Worm (Caenorhabditis elegans) whole organism, L4 larva: ENCODE results near the gene W10G6.6.

Source experiments
- D1046.2 ChIP-seq: fragments of 200-800 bp; sonication (Bioruptor generic); IDR thresholded peaks from 2 replicates; pipeline ENCODE4 v1.3.6; 2022; ENCODE audit warnings: missing genetic modification characterization, missing compliant biosample characterization
- F10B5.3 ChIP-seq: sonication (generic microtip); optimal IDR thresholded peaks from 2 replicates; lab custom pipeline; 2016; ENCODE audit warnings: mild to moderate bottlenecking, missing genetic modification characterization, missing compliant biosample characterization
- F37D6.2 ChIP-seq: sonication (generic microtip); optimal IDR thresholded peaks from 2 replicates; lab custom pipeline; 2016; ENCODE audit warnings: mild to moderate bottlenecking, missing genetic modification characterization, missing compliant biosample characterization
- R02D3.7 ChIP-seq: fragments of 150-350 bp; sonication (generic microtip); optimal IDR thresholded peaks from 3 replicates; lab custom pipeline; 2014; ENCODE audit warnings: missing biosample characterization, missing genetic modification characterization
- T26A8.4 ChIP-seq: fragments of 200-800 bp; sonication (Bioruptor generic); IDR thresholded peaks from 2 replicates; pipeline ENCODE4 v1.3.6; 2022; ENCODE audit warnings: missing genetic modification characterization, missing compliant biosample characterization
- Y48G9A.11 ChIP-seq: fragments of 200-800 bp; sonication (Bioruptor generic); IDR thresholded peaks from 2 replicates; pipeline ENCODE4 v1.3.6; 2022; ENCODE audit warnings: missing genetic modification reagents, missing genetic modification characterization, missing compliant biosample characterization
- Y5F2A.4 ChIP-seq: fragments of 200-800 bp; sonication (Bioruptor generic); optimal IDR thresholded peaks from 2 replicates; lab custom pipeline; 2018; ENCODE audit warnings: mild to moderate bottlenecking, missing genetic modification characterization, missing compliant biosample characterization
- Y75B8A.6 ChIP-seq: fragments of 200-800 bp; sonication (Bioruptor generic); IDR thresholded peaks from 2 replicates; pipeline ENCODE4 v1.3.6; 2022; ENCODE audit warnings: missing genetic modification reagents, missing genetic modification characterization, missing compliant biosample characterization
- aha-1 ChIP-seq: fragments of 150-350 bp; peaks from one replicate; lab custom pipeline; 2014; ENCODE audit warnings: missing biosample characterization, missing genetic modification characterization
- aly-2 ChIP-seq: sonication (generic microtip); optimal IDR thresholded peaks from 2 replicates; lab custom pipeline; 2018; ENCODE audit warnings: missing biosample characterization, missing genetic modification characterization
- arid-1 ChIP-seq: fragments of 200-800 bp; sonication (Bioruptor generic); conservative IDR thresholded peaks from 2 replicates; pipeline ENCODE4 v1.3.6; 2022; ENCODE audit warnings: missing genetic modification reagents, missing genetic modification characterization, missing compliant biosample characterization
- attf-4 ChIP-seq: sonication (generic microtip); optimal IDR thresholded peaks from 3 replicates; lab custom pipeline; 2017; ENCODE audit warnings: missing biosample characterization, missing genetic modification characterization
- ceh-32 ChIP-seq: sonication (generic microtip); optimal IDR thresholded peaks from 2 replicates; lab custom pipeline; 2016; ENCODE audit warnings: mild to moderate bottlenecking, missing genetic modification characterization, missing compliant biosample characterization; ENCODE audit not compliant: poor library complexity
- ceh-62 ChIP-seq: sonication (generic microtip); optimal IDR thresholded peaks from 2 replicates; lab custom pipeline; 2017; ENCODE audit warnings: missing biosample characterization, missing genetic modification characterization
- daf-12 ChIP-seq: fragments of 150-350 bp; optimal IDR thresholded peaks from 2 replicates; lab custom pipeline; 2014; ENCODE audit warnings: missing biosample characterization, missing genetic modification reagents, missing genetic modification characterization
- daf-19 ChIP-seq: fragments of 200-800 bp; sonication (Bioruptor generic); conservative IDR thresholded peaks from 2 replicates; pipeline ENCODE4 v1.3.6; 2022; ENCODE audit warnings: missing genetic modification characterization, missing compliant biosample characterization
- dpl-1 ChIP-seq: fragments of 150-350 bp; optimal IDR thresholded peaks from 2 replicates; lab custom pipeline; 2014; ENCODE audit warnings: missing biosample characterization, missing genetic modification reagents, missing genetic modification characterization
- duxl-1 ChIP-seq: sonication (generic microtip); optimal IDR thresholded peaks from 2 replicates; lab custom pipeline; 2016; ENCODE audit warnings: mild to moderate bottlenecking, missing genetic modification characterization, moderate library complexity, missing compliant biosample characterization; ENCODE audit not compliant: poor library complexity
- dve-1 ChIP-seq: sonication (generic microtip); optimal IDR thresholded peaks from 2 replicates; lab custom pipeline; 2017; ENCODE audit warnings: antibody characterized with exemption, mild to moderate bottlenecking, missing genetic modification characterization, missing compliant biosample characterization; ENCODE audit not compliant: insufficient read depth
- egl-27 ChIP-seq: sonication (generic microtip); optimal IDR thresholded peaks from 3 replicates; lab custom pipeline; 2017; ENCODE audit warnings: missing biosample characterization, missing genetic modification reagents, missing genetic modification characterization
- hlh-11 ChIP-seq: fragments of 200-800 bp; sonication (Bioruptor generic); optimal IDR thresholded peaks from 2 replicates; lab custom pipeline; 2018; ENCODE audit warnings: mild to moderate bottlenecking, missing genetic modification characterization, missing compliant biosample characterization
- hlh-30 ChIP-seq: sonication (generic microtip); optimal IDR thresholded peaks from 2 replicates; lab custom pipeline; 2017; ENCODE audit warnings: antibody characterized with exemption, mild to moderate bottlenecking, missing genetic modification characterization, missing compliant biosample characterization; ENCODE audit not compliant: insufficient read depth
- lim-7 ChIP-seq: fragments of 200-800 bp; sonication (Bioruptor generic); IDR thresholded peaks from 2 replicates; pipeline ENCODE4 v1.3.6; 2022; ENCODE audit warnings: missing genetic modification characterization, missing compliant biosample characterization
- lin-1 ChIP-seq: fragments of 200-800 bp; sonication (Bioruptor generic); IDR thresholded peaks from 2 replicates; pipeline ENCODE4 v1.3.6; 2022; ENCODE audit warnings: missing genetic modification reagents, missing genetic modification characterization, missing compliant biosample characterization
- lin-39 ChIP-seq: fragments of 150-350 bp; optimal IDR thresholded peaks from 2 replicates; lab custom pipeline; 2014; ENCODE audit warnings: missing biosample characterization, missing genetic modification reagents, missing genetic modification characterization
- lsy-2 ChIP-seq, 2 experiments: fragments of 150-350 bp in 1 of 2; sonication (generic microtip) in 1 of 2; optimal IDR thresholded peaks; 2 replicates each; lab custom pipeline; 2014 to 2017; ENCODE audit warnings: missing biosample characterization in 2 of 2, missing genetic modification characterization in 2 of 2
- madf-5 ChIP-seq, 2 experiments: fragments of 200-800 bp; sonication (Bioruptor generic); IDR thresholded peaks; 2 replicates each; pipeline ENCODE4 v1.3.6; 2022; ENCODE audit warnings: missing compliant biosample characterization in 2 of 2, missing genetic modification characterization in 2 of 2
- mdl-1 ChIP-seq, 2 experiments: fragments of 150-350 bp in 1 of 2; sonication (generic microtip) in 1 of 2; optimal IDR thresholded peaks; 2 replicates each; lab custom pipeline; 2014 to 2017; ENCODE audit warnings: missing biosample characterization in 2 of 2, missing genetic modification characterization in 2 of 2
- mdt-29 ChIP-seq: fragments of 200-800 bp; sonication (Bioruptor generic); IDR thresholded peaks from 2 replicates; pipeline ENCODE4 v1.3.6; 2022; ENCODE audit warnings: missing genetic modification reagents, missing genetic modification characterization, missing compliant biosample characterization
- mxl-3 ChIP-seq: fragments of 200-800 bp; sonication (Bioruptor generic); optimal IDR thresholded peaks from 2 replicates; lab custom pipeline; 2018; ENCODE audit warnings: mild to moderate bottlenecking, missing genetic modification characterization, missing compliant biosample characterization
- nhr-11 ChIP-seq: fragments of 150-350 bp; optimal IDR thresholded peaks from 2 replicates; lab custom pipeline; 2014; ENCODE audit warnings: missing biosample characterization, missing genetic modification characterization
- nhr-237 ChIP-seq: sonication (generic microtip); optimal IDR thresholded peaks from 2 replicates; lab custom pipeline; 2017; ENCODE audit warnings: missing biosample characterization, missing genetic modification characterization
- nhr-25 ChIP-seq: sonication (generic microtip); optimal IDR thresholded peaks from 2 replicates; lab custom pipeline; 2017; ENCODE audit warnings: missing genetic modification characterization, mild to moderate bottlenecking, missing compliant biosample characterization, antibody characterized with exemption, moderate library complexity, borderline replicate concordance; ENCODE audit not compliant: insufficient read depth
- nhr-28 ChIP-seq: fragments of 150-350 bp; optimal IDR thresholded peaks from 2 replicates; lab custom pipeline; 2014; ENCODE audit warnings: missing biosample characterization, missing genetic modification characterization
- nhr-41 ChIP-seq: fragments of 200-800 bp; sonication (Bioruptor generic); IDR thresholded peaks from 2 replicates; pipeline ENCODE4 v1.3.6; 2022; ENCODE audit warnings: missing genetic modification reagents, missing genetic modification characterization, missing compliant biosample characterization
- nhr-48 ChIP-seq: sonication (generic microtip); optimal IDR thresholded peaks from 2 replicates; lab custom pipeline; 2016; ENCODE audit warnings: mild to moderate bottlenecking, missing genetic modification characterization, missing compliant biosample characterization
- nhr-6 ChIP-seq: fragments of 150-350 bp; optimal IDR thresholded peaks from 2 replicates; lab custom pipeline; 2014; ENCODE audit warnings: missing biosample characterization, missing genetic modification characterization
- nhr-76 ChIP-seq: fragments of 150-350 bp; optimal IDR thresholded peaks from 2 replicates; lab custom pipeline; 2014; ENCODE audit warnings: missing biosample characterization, missing genetic modification characterization
- php-3 ChIP-seq: fragments of 200-800 bp; sonication (Bioruptor generic); IDR thresholded peaks from 2 replicates; pipeline ENCODE4 v1.3.6; 2022; ENCODE audit warnings: missing genetic modification reagents, missing genetic modification characterization, missing compliant biosample characterization
- rbr-2 ChIP-seq: sonication (generic microtip); optimal IDR thresholded peaks from 2 replicates; lab custom pipeline; 2016; ENCODE audit warnings: missing genotype, missing genetic modification characterization, missing compliant biosample characterization
- saeg-2 ChIP-seq: fragments of 200-800 bp; sonication (Bioruptor generic); IDR thresholded peaks from 2 replicates; pipeline ENCODE4 v1.3.6; 2022; ENCODE audit warnings: missing genetic modification reagents, missing genetic modification characterization, missing compliant biosample characterization
- sdz-12 ChIP-seq: fragments of 200-800 bp; sonication (Bioruptor generic); optimal IDR thresholded peaks from 2 replicates; lab custom pipeline; 2018; ENCODE audit warnings: mild to moderate bottlenecking, missing genetic modification characterization, missing compliant biosample characterization
- set-16 ChIP-seq: fragments of 200-800 bp; sonication (Bioruptor generic); IDR thresholded peaks from 2 replicates; pipeline ENCODE4 v1.3.6; 2022; ENCODE audit warnings: missing genetic modification reagents, missing genetic modification characterization, missing compliant biosample characterization
- skn-1 ChIP-seq: fragments of 150-350 bp; optimal IDR thresholded peaks from 2 replicates; lab custom pipeline; 2014; ENCODE audit warnings: missing biosample characterization, missing genetic modification characterization
- snpc-1.2 ChIP-seq: fragments of 200-800 bp; sonication (Bioruptor generic); IDR thresholded peaks from 2 replicates; pipeline ENCODE4 v1.3.6; 2022; ENCODE audit warnings: missing genetic modification reagents, missing genetic modification characterization, missing compliant biosample characterization
- snpc-4 ChIP-seq: fragments of 150-350 bp; optimal IDR thresholded peaks from 2 replicates; lab custom pipeline; 2014; ENCODE audit warnings: missing biosample characterization, missing genetic modification characterization
- tag-97 ChIP-seq: fragments of 200-800 bp; sonication (Bioruptor generic); IDR thresholded peaks from 2 replicates; pipeline ENCODE4 v1.3.6; 2022; ENCODE audit warnings: missing genetic modification characterization, missing compliant biosample characterization
- unc-130 ChIP-seq: sonication (generic microtip); optimal IDR thresholded peaks from 2 replicates; lab custom pipeline; 2016; ENCODE audit warnings: missing genetic modification reagents, missing genetic modification characterization, missing compliant biosample characterization
- unc-39 ChIP-seq: sonication (generic microtip); optimal IDR thresholded peaks from 2 replicates; lab custom pipeline; 2017; ENCODE audit warnings: missing biosample characterization, missing genetic modification characterization
- zip-11 ChIP-seq: fragments of 200-800 bp; sonication (Bioruptor generic); IDR thresholded peaks from 2 replicates; pipeline ENCODE4 v1.3.6; 2022; ENCODE audit warnings: missing genetic modification characterization, missing compliant biosample characterization
- ztf-11 ChIP-seq: fragments of 150-350 bp; optimal IDR thresholded peaks from 2 replicates; lab custom pipeline; 2014; ENCODE audit warnings: missing biosample characterization, missing genetic modification characterization
- ztf-7 ChIP-seq: fragments of 150-350 bp; optimal IDR thresholded peaks from 2 replicates; lab custom pipeline; 2014; ENCODE audit warnings: missing biosample characterization, missing genetic modification characterization

Gene W10G6.6

ce11 chrX:16275255-16275813 is 24.8 kb upstream of the W10G6.6 start, which contains the start of gene sdc-1 (continued):
- TF ChIP-seq F10B5.3 (tag; lab: Kevin White, UChicago), result no peak
- no peak for TF ChIP-seq lin-39 (tag; lab: Kevin White, UChicago)
- TF ChIP-seq lsy-2 (tag; optimal IDR thresholded peaks at IDR 0.05; lab: Kevin White, UChicago), result no peak
- no peak for TF ChIP-seq nhr-76 (tag; lab: Kevin White, UChicago)
- TF ChIP-seq dpl-1, result peak; percentile 70
- no peak for TF ChIP-seq ztf-7 (tag; lab: Kevin White, UChicago)
- TF ChIP-seq lin-1, result no peak
- peak; percentile 20 for TF ChIP-seq nhr-28 (tag; lab: Kevin White, UChicago)
- TF ChIP-seq daf-12 (tag; lab: Kevin White, UChicago), result no peak
- no peak for TF ChIP-seq php-3 (GFP tag; lab: Robert Waterston, UW)
- TF ChIP-seq rbr-2 (tag; lab: Kevin White, UChicago), result peak; percentile 34
- no peak for TF ChIP-seq aha-1 (tag; lab: Kevin White, UChicago)
- TF ChIP-seq T26A8.4 (GFP tag; lab: Robert Waterston, UW), result no peak
- peak; percentile 6 to 68 for TF ChIP-seq mdl-1 (tag; optimal IDR thresholded peaks at IDR 0.05; lab: Kevin White, UChicago)
- TF ChIP-seq daf-19 (GFP tag; lab: Robert Waterston, UW), result no peak
- no peak for TF ChIP-seq tag-97
- peak; percentile 30 for TF ChIP-seq mxl-3 (GFP tag; lab: Kevin White, UChicago)
- TF ChIP-seq nhr-25, result no peak
- no peak for TF ChIP-seq zip-11 (GFP tag; lab: Robert Waterston, UW)
- TF ChIP-seq madf-5 (GFP tag; IDR thresholded peaks at IDR 0.05; lab: Robert Waterston, UW), result no peak
- TF ChIP-seq ceh-32 (tag; lab: Kevin White, UChicago), result no peak
- TF ChIP-seq snpc-4, result no peak
- TF ChIP-seq R02D3.7 (tag; lab: Kevin White, UChicago), result no peak
- TF ChIP-seq duxl-1 (tag; lab: Kevin White, UChicago), result no peak
- no peak for TF ChIP-seq ceh-62 (tag; lab: Kevin White, UChicago)
- TF ChIP-seq aly-2, result no peak
- TF ChIP-seq saeg-2 (GFP tag; lab: Robert Waterston, UW), result no peak
- TF ChIP-seq hlh-30 (tag; lab: Kevin White, UChicago), result peak; percentile 51
- TF ChIP-seq lim-7 (GFP tag; lab: Robert Waterston, UW), result no peak
- TF ChIP-seq attf-4 (tag; lab: Kevin White, UChicago), result no peak
- no peak for TF ChIP-seq D1046.2 (GFP tag; lab: Robert Waterston, UW)
- TF ChIP-seq nhr-6 (tag; lab: Kevin White, UChicago), result peak; percentile 52
- no peak for TF ChIP-seq snpc-1.2 (GFP tag; lab: Robert Waterston, UW)
- TF ChIP-seq mdt-29 (GFP tag; lab: Robert Waterston, UW), result no peak
- no peak for TF ChIP-seq ztf-11
- no peak for TF ChIP-seq egl-27 (tag; lab: Kevin White, UChicago)
- TF ChIP-seq skn-1 (tag; lab: Kevin White, UChicago), result no peak
- TF ChIP-seq F37D6.2 (tag; lab: Kevin White, UChicago), result no peak
- TF ChIP-seq nhr-41 (GFP tag; lab: Robert Waterston, UW), result no peak
- no peak for TF ChIP-seq Y75B8A.6 (GFP tag; lab: Robert Waterston, UW)
- peak; percentile 62 for TF ChIP-seq hlh-11 (tag; lab: Kevin White, UChicago)
- TF ChIP-seq unc-130, result no peak
- no peak for TF ChIP-seq nhr-237
- peak; percentile 39 for TF ChIP-seq nhr-11 (tag; lab: Kevin White, UChicago)
- TF ChIP-seq sdz-12 (GFP tag; lab: Kevin White, UChicago), result no peak
- TF ChIP-seq arid-1 (GFP tag; lab: Robert Waterston, UW), result no peak
- no peak for TF ChIP-seq Y5F2A.4
- TF ChIP-seq dve-1 (tag; lab: Kevin White, UChicago), result peak; percentile 28
- TF ChIP-seq Y48G9A.11, result no peak
- no peak for TF ChIP-seq nhr-48
- TF ChIP-seq set-16 (GFP tag; lab: Robert Waterston, UW), result peak; percentile 19; the same call in 1 of the 2 replicates
- no peak for TF ChIP-seq unc-39
